Worm (Caenorhabditis elegans) whole organism, young adult: ENCODE data around the gene laf-1.

Experiments used
- B0261.1 ChIP-seq: sonication (generic microtip); optimal IDR thresholded peaks from 2 replicates; lab custom pipeline; 2016; ENCODE audit warnings: mild to moderate bottlenecking, missing genetic modification characterization, moderate library complexity, missing compliant biosample characterization
- C06A6.2 ChIP-seq: fragments of 200-800 bp; sonication (Bioruptor generic); conservative IDR thresholded peaks from 2 replicates; pipeline ENCODE4 v1.3.6; 2022; ENCODE audit warnings: missing genetic modification characterization, missing compliant biosample characterization
- F22D6.2 ChIP-seq: sonication (generic microtip); optimal IDR thresholded peaks from 2 replicates; lab custom pipeline; 2016; ENCODE audit warnings: mild to moderate bottlenecking, missing genetic modification characterization, missing compliant biosample characterization
- aptf-2 ChIP-seq: fragments of 200-800 bp; sonication (Bioruptor generic); conservative IDR thresholded peaks from 2 replicates; pipeline ENCODE4 v1.3.6; 2022; ENCODE audit warnings: missing genetic modification reagents, missing genetic modification characterization, missing compliant biosample characterization
- attf-6 ChIP-seq: fragments of 200-800 bp; sonication (Bioruptor generic); IDR thresholded peaks from 2 replicates; pipeline ENCODE4 v1.3.6; 2022; ENCODE audit warnings: missing genetic modification reagents, missing genetic modification characterization, missing compliant biosample characterization
- ceh-91 ChIP-seq: fragments of 200-800 bp; sonication (Bioruptor generic); IDR thresholded peaks from 2 replicates; pipeline ENCODE4 v1.3.6; 2022; ENCODE audit warnings: missing genetic modification reagents, missing genetic modification characterization, missing compliant biosample characterization
- chd-7 ChIP-seq: sonication (generic microtip); optimal IDR thresholded peaks from 2 replicates; lab custom pipeline; 2016; ENCODE audit warnings: mild to moderate bottlenecking, missing genetic modification characterization, moderate library complexity, missing compliant biosample characterization
- egrh-3 ChIP-seq: fragments of 200-800 bp; sonication (Bioruptor generic); IDR thresholded peaks from 2 replicates; pipeline ENCODE4 v1.3.6; 2022; ENCODE audit warnings: missing genetic modification reagents, missing genetic modification characterization, missing compliant biosample characterization
- ets-4 ChIP-seq: fragments of 200-800 bp; sonication (Bioruptor generic); optimal IDR thresholded peaks from 2 replicates; lab custom pipeline; 2018; ENCODE audit warnings: mild to moderate bottlenecking, missing genetic modification characterization, missing compliant biosample characterization
- hlh-12 ChIP-seq: sonication (generic microtip); optimal IDR thresholded peaks from 2 replicates; lab custom pipeline; 2016; ENCODE audit warnings: missing genetic modification characterization, missing compliant biosample characterization
- hlh-26 ChIP-seq: fragments of 200-800 bp; sonication (Bioruptor generic); conservative IDR thresholded peaks from 2 replicates; pipeline ENCODE4 v1.3.6; 2022; ENCODE audit warnings: missing genetic modification reagents, missing genetic modification characterization, missing compliant biosample characterization
- hmg-1.2 ChIP-seq: fragments of 200-800 bp; sonication (Bioruptor generic); IDR thresholded peaks from 2 replicates; pipeline ENCODE4 v1.3.6; 2022; ENCODE audit warnings: missing genetic modification reagents, missing genetic modification characterization, missing compliant biosample characterization
- hmg-20 ChIP-seq: fragments of 200-800 bp; sonication (Bioruptor generic); IDR thresholded peaks from 2 replicates; pipeline ENCODE4 v1.3.6; 2022; ENCODE audit warnings: missing genetic modification reagents, missing genetic modification characterization, missing compliant biosample characterization
- let-526 ChIP-seq: fragments of 200-800 bp; sonication (Bioruptor generic); IDR thresholded peaks from 2 replicates; pipeline ENCODE4 v1.3.6; 2022; ENCODE audit warnings: missing genetic modification reagents, missing genetic modification characterization, missing compliant biosample characterization
- lin-40 ChIP-seq: sonication (generic microtip); optimal IDR thresholded peaks from 2 replicates; lab custom pipeline; 2016; ENCODE audit warnings: missing genetic modification characterization, mild to moderate bottlenecking, missing compliant biosample characterization, missing genotype, missing genetic modification reagents
- lir-1 ChIP-seq: fragments of 200-800 bp; sonication (Bioruptor generic); conservative IDR thresholded peaks from 2 replicates; pipeline ENCODE4 v1.3.6; 2022; ENCODE audit warnings: missing genetic modification reagents, missing genetic modification characterization, missing compliant biosample characterization
- lsy-27 ChIP-seq: sonication (generic microtip); optimal IDR thresholded peaks from 2 replicates; lab custom pipeline; 2017; ENCODE audit warnings: missing genetic modification characterization, mild to moderate bottlenecking, missing compliant biosample characterization, antibody characterized with exemption, missing genotype, borderline replicate concordance; ENCODE audit not compliant: insufficient read depth
- mcd-1 ChIP-seq: fragments of 200-800 bp; sonication (Bioruptor generic); IDR thresholded peaks from 2 replicates; pipeline ENCODE4 v1.3.6; 2022; ENCODE audit warnings: missing genetic modification reagents, missing genetic modification characterization, missing compliant biosample characterization
- mel-28 ChIP-seq: sonication (generic microtip); optimal IDR thresholded peaks from 2 replicates; lab custom pipeline; 2016; ENCODE audit warnings: borderline replicate concordance, mild to moderate bottlenecking, missing genetic modification characterization, missing compliant biosample characterization
- mes-4 ChIP-seq: sonication (generic microtip); optimal IDR thresholded peaks from 2 replicates; lab custom pipeline; 2016; ENCODE audit warnings: missing genotype, missing genetic modification characterization, missing compliant biosample characterization
- nfyb-1 ChIP-seq: fragments of 200-800 bp; sonication (Bioruptor generic); IDR thresholded peaks from 2 replicates; pipeline ENCODE4 v1.3.6; 2022; ENCODE audit warnings: missing genetic modification reagents, missing genetic modification characterization, missing compliant biosample characterization
- nhr-80 ChIP-seq: sonication (generic microtip); optimal IDR thresholded peaks from 2 replicates; lab custom pipeline; 2016; ENCODE audit warnings: missing genetic modification characterization, missing compliant biosample characterization
- rcor-1 ChIP-seq: fragments of 200-800 bp; sonication (Bioruptor generic); IDR thresholded peaks from 2 replicates; pipeline ENCODE4 v1.3.6; 2022; ENCODE audit warnings: missing genetic modification reagents, missing genetic modification characterization, missing compliant biosample characterization
- rec-8 ChIP-seq, 2 experiments: sonication (generic microtip); optimal IDR thresholded peaks; 2 replicates each; lab custom pipeline; 2016; ENCODE audit warnings: mild to moderate bottlenecking in 2 of 2, missing genetic modification characterization in 2 of 2, missing genetic modification reagents in 2 of 2, missing genotype in 2 of 2, missing biosample characterization in 1 of 2, missing compliant biosample characterization in 1 of 2, moderate library complexity in 1 of 2
- somi-1 ChIP-seq: fragments of 200-800 bp; sonication (Bioruptor generic); optimal IDR thresholded peaks from 2 replicates; lab custom pipeline; 2018; ENCODE audit warnings: mild to moderate bottlenecking, missing genetic modification characterization, missing compliant biosample characterization
- tbp1 ChIP-seq: fragments of 200-800 bp; sonication (Bioruptor generic); optimal IDR thresholded peaks from 2 replicates; lab custom pipeline; 2018; ENCODE audit warnings: mild to moderate bottlenecking, missing genetic modification characterization, missing compliant biosample characterization
- zfh-2 ChIP-seq: fragments of 200-800 bp; sonication (Bioruptor generic); conservative IDR thresholded peaks from 2 replicates; pipeline ENCODE4 v1.3.6; 2022; ENCODE audit warnings: missing genetic modification reagents, missing genetic modification characterization, missing compliant biosample characterization
- ztf-25 ChIP-seq: fragments of 200-800 bp; sonication (Bioruptor generic); IDR thresholded peaks from 2 replicates; pipeline ENCODE4 v1.3.6; 2022; ENCODE audit warnings: missing genetic modification reagents, missing genetic modification characterization, missing compliant biosample characterization
- ztf-26 ChIP-seq: sonication (generic microtip); optimal IDR thresholded peaks from 2 replicates; lab custom pipeline; 2017; ENCODE audit warnings: missing genetic modification characterization, missing compliant biosample characterization

The laf-1 gene

ce11 chrIII:2778655-2779054 lies at the start of gene laf-1:
Gene laf-1 (minus strand): TSS chrIII:2779053.
- no peak for TF ChIP-seq somi-1 (GFP tag; lab: Kevin White, UChicago)
- no peak for TF ChIP-seq rcor-1 (GFP tag; lab: Robert Waterston, UW)
- no peak for TF ChIP-seq C06A6.2 (GFP tag; lab: Robert Waterston, UW)
- no peak for TF ChIP-seq lin-40 (tag; lab: Kevin White, UChicago)
- TF ChIP-seq rec-8 (tag; optimal IDR thresholded peaks at IDR 0.05; lab: Kevin White, UChicago) = no peak
- peak; percentile 65; the same call in 1 of the 2 replicates for TF ChIP-seq egrh-3 (GFP tag; lab: Robert Waterston, UW)
- peak; percentile 73 for TF ChIP-seq zfh-2 (GFP tag; lab: Robert Waterston, UW)
- TF ChIP-seq mcd-1 (GFP tag; lab: Robert Waterston, UW) = 0 out of 2 replicates have a peak, but pooled peaks have one; percentile 24

DNA sequence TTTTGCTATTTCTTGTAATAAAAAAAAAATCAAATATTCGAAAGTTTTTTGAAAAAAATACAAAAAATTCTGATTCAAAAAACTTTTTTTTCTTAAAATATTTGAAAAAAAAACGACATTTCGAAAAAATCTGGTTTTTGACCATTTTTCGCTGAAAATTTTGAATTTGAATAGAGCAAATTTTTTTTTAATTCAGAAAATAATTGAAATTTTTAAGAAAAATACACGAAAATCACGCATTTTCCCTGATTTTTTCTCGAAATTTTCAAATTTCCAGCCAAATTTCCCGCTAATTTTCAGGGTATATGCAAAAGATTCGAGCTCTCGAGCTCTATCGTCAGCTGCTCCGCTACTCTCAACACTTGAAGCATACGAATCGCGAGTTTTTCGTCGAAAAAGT lies 47.9 kb upstream of the laf-1 start, which contains the start of gene Y71H2AM.1:
Gene Y71H2AM.1 (plus strand): TSS at position 301 of the 400 bp plus-strand sequence.
- TF ChIP-seq F22D6.2 (tag; lab: Kevin White, UChicago) (no peak), hlh-26 (GFP tag; lab: Robert Waterston, UW) (no peak), lsy-27 (tag; lab: Kevin White, UChicago) (no peak), attf-6 (GFP tag; lab: Robert Waterston, UW) (no peak), ztf-26 (tag; lab: Kevin White, UChicago) (no peak), lir-1 (GFP tag; lab: Robert Waterston, UW) (no peak), ztf-25 (no peak), chd-7 (tag; lab: Kevin White, UChicago) (no peak), mes-4 (tag; lab: Kevin White, UChicago) (no peak)
- TF ChIP-seq, all 124 proteins: peak for 0

ce11 chrIII:2818980-2819379 lies 40.1 kb upstream of the laf-1 start, which contains the start of gene pipp-4P:
Gene pipp-4P (plus strand): TSS chrIII:2819280.
- TF ChIP-seq B0261.1 (tag; lab: Kevin White, UChicago) = no peak
- no peak for TF ChIP-seq hmg-1.2 (GFP tag; lab: Robert Waterston, UW)
- no peak for TF ChIP-seq nfyb-1 (GFP tag; lab: Robert Waterston, UW)
- TF ChIP-seq nhr-80 (tag; lab: Kevin White, UChicago) = no peak
- no peak for TF ChIP-seq ets-4 (GFP tag; lab: Kevin White, UChicago)
- no peak for TF ChIP-seq ceh-91 (GFP tag; lab: Robert Waterston, UW)
- no peak for TF ChIP-seq mel-28 (tag; lab: Kevin White, UChicago)
- TF ChIP-seq hlh-12 = no peak
- no peak for TF ChIP-seq lsy-27 (tag; lab: Kevin White, UChicago)
- no peak for TF ChIP-seq F22D6.2 (tag; lab: Kevin White, UChicago)
- TF ChIP-seq let-526 (GFP tag; lab: Robert Waterston, UW) = no peak
- no peak for TF ChIP-seq hmg-20 (GFP tag; lab: Robert Waterston, UW)
- TF ChIP-seq, all 124 proteins: peak for 0

- peak; percentile 31; the same call in 1 of the 2 replicates for TF ChIP-seq nfyb-1 (GFP tag; lab: Robert Waterston, UW)
- no peak for TF ChIP-seq aptf-2 (GFP tag; lab: Robert Waterston, UW)
- TF ChIP-seq ets-4 (GFP tag; lab: Kevin White, UChicago) = no peak
Measured at ce11 chrIII:2817847-2818246, 39.0 kb upstream of the laf-1 start.

ce11 chrIII:2816205-2816923 lies 37.5 kb upstream of the laf-1 start:
- TF ChIP-seq tbp1 (GFP tag; lab: Kevin White, UChicago) = no peak
- peak; percentile 94 for TF ChIP-seq hmg-1.2 (GFP tag; lab: Robert Waterston, UW)
- TF ChIP-seq nfyb-1 (GFP tag; lab: Robert Waterston, UW) = peak; percentile 91
